Fruit fly (Drosophila melanogaster): Measurements from ENCODE around the gene Trc8.

Trc8 gene

dm6 chr3R:29460225-29460927 lies 43.2 kb downstream of the Trc8 start (continued):
- TF ChIP-seq Elba2 (GFP tag; optimal IDR thresholded peaks at IDR 0.05) (no peak), stwl (tag; optimal IDR thresholded peaks at IDR 0.05) (no peak), eyg (GFP tag; optimal IDR thresholded peaks at IDR 0.05) (no peak), nmo (GFP tag; optimal IDR thresholded peaks at IDR 0.05) (peak; percentile 30), fd96Cb (tag; optimal IDR thresholded peaks at IDR 0.05) (no peak), CG17829 (tag; optimal IDR thresholded peaks at IDR 0.05) (peak; percentile 24), CG4854 (GFP tag; optimal IDR thresholded peaks at IDR 0.05) (no peak)

- TF ChIP-seq Hr39 (optimal IDR thresholded peaks at IDR 0.05): no peak
- peak; percentile 75 for TF ChIP-seq CG31441 (GFP tag; IDR thresholded peaks at IDR 0.05)
- TF ChIP-seq CG31365 (tag; optimal IDR thresholded peaks at IDR 0.05): no peak
- TF ChIP-seq CG14050 (GFP tag; IDR thresholded peaks at IDR 0.05): no peak
- no peak for TF ChIP-seq al (GFP tag; IDR thresholded peaks at IDR 0.05)
- TF ChIP-seq CG11695 (GFP tag; IDR thresholded peaks at IDR 0.05): no peak; the same call in 2 of the 3 replicates
- TF ChIP-seq CG10147 (GFP tag; optimal IDR thresholded peaks at IDR 0.05): no peak
- peak; percentile 45 for TF ChIP-seq CG8924 (tag; optimal IDR thresholded peaks at IDR 0.05)
- no peak for TF ChIP-seq Gug (GFP tag; IDR thresholded peaks at IDR 0.05)
- TF ChIP-seq lab (GFP tag; optimal IDR thresholded peaks at IDR 0.05): peak; percentile 56
- peak; percentile 29 to 56 for TF ChIP-seq chif (GFP tag; optimal IDR thresholded peaks at IDR 0.05)
- TF ChIP-seq CG16815 (GFP tag; optimal IDR thresholded peaks at IDR 0.05): peak; percentile 15
- no peak for TF ChIP-seq zen2 (GFP tag; IDR thresholded peaks at IDR 0.05; ENCODE audit: partially characterized antibody)
- TF ChIP-seq CG7357 (GFP tag; IDR thresholded peaks at IDR 0.05): 0 out of 3 replicates have a peak, but pooled peaks have one; percentile 38
- TF ChIP-seq D19A (tag; optimal IDR thresholded peaks at IDR 0.05): peak; percentile 53
- no peak for TF ChIP-seq CG3847 (GFP tag; IDR thresholded peaks at IDR 0.05)
- no peak for TF ChIP-seq CG34224 (GFP tag; IDR thresholded peaks at IDR 0.05; ENCODE audit: partially characterized antibody)
- no peak for TF ChIP-seq amos (GFP tag; IDR thresholded peaks at IDR 0.05; ENCODE audit: partially characterized antibody)
- peak; percentile 15 to 42 for TF ChIP-seq dpn (GFP tag; optimal IDR thresholded peaks at IDR 0.05)
- TF ChIP-seq D19B (GFP tag; optimal IDR thresholded peaks at IDR 0.05): no peak
- no peak for TF ChIP-seq Meics (GFP tag; optimal IDR thresholded peaks at IDR 0.05)
- TF ChIP-seq Adf1 (GFP tag; IDR thresholded peaks at IDR 0.05): no peak
- peak; percentile 72 for TF ChIP-seq CG10979 (tag; optimal IDR thresholded peaks at IDR 0.05)
- TF ChIP-seq CG9876 (GFP tag; optimal IDR thresholded peaks at IDR 0.05): no peak
- TF ChIP-seq CG11696 (GFP tag; IDR thresholded peaks at IDR 0.05): no peak
- TF ChIP-seq CoRest (tag; optimal IDR thresholded peaks at IDR 0.05): peak; percentile 40
- peak; percentile 49 for TF ChIP-seq CG2678 (tag; optimal IDR thresholded peaks at IDR 0.05)
- TF ChIP-seq CG8388 (GFP tag; optimal IDR thresholded peaks at IDR 0.05): peak; percentile 76
- no peak for TF ChIP-seq ab (GFP tag; optimal IDR thresholded peaks at IDR 0.05)
- no peak for TF ChIP-seq YL-1 (GFP tag; optimal IDR thresholded peaks at IDR 0.05)
- no peak for TF ChIP-seq sob (GFP tag; IDR thresholded peaks at IDR 0.05)
- peak; percentile 1 for TF ChIP-seq CG3163 (GFP tag; optimal IDR thresholded peaks at IDR 0.05)
- TF ChIP-seq unpg (GFP tag; optimal IDR thresholded peaks at IDR 0.05): peak; percentile 71
- no peak for TF ChIP-seq NK7.1 (GFP tag; optimal IDR thresholded peaks at IDR 0.05)
- TF ChIP-seq Aef1 (GFP tag; IDR thresholded peaks at IDR 0.05): no peak
- TF ChIP-seq CHES-1-like (GFP tag; optimal IDR thresholded peaks at IDR 0.05): no peak
- no peak for TF ChIP-seq Opbp (GFP tag; IDR thresholded peaks at IDR 0.05; ENCODE audit: partially characterized antibody)
- no peak for TF ChIP-seq zfh2 (GFP tag; optimal IDR thresholded peaks at IDR 0.05)
- TF ChIP-seq Dfd (GFP tag; optimal IDR thresholded peaks at IDR 0.05): no peak
- no peak for TF ChIP-seq BtbVII (GFP tag; optimal IDR thresholded peaks at IDR 0.05)
- TF ChIP-seq nau (GFP tag; optimal IDR thresholded peaks at IDR 0.05): peak; percentile 49
- peak; percentile 45 for TF ChIP-seq tio (GFP tag; optimal IDR thresholded peaks at IDR 0.05)
These were observed 44.9 kb downstream of the Trc8 start for dm6 chr3R:29458689-29459136.
